Fruit fly (Drosophila melanogaster): Measurements from ENCODE around the gene Ste12DOR.

Gene Ste12DOR

DNA sequence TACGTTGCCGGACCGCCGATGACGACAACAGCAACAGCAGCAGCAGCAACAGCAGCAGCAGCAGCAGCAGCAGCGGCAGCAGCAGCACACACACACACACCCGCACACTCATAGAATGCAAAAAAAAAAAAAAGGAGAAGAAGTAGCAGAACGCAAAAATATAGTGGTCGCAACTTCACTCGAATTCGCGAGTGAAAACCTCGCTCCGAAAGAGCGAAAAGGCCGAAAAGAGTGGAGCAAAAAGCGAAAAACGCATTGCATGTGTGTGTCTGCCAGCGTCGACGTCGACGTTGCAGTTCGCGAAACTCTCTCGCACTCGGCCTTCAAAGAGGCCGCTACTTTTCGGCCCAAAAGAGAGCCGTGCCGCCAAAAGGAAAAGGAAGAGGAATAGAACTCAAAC is 11.1 kb upstream of the Ste12DOR start:
- TF ChIP-seq CG16779 (tag; optimal IDR thresholded peaks at IDR 0.05) (peak; percentile 77), ss (GFP tag; optimal IDR thresholded peaks at IDR 0.05) (peak; percentile 87 to 90), Eip75B (GFP tag; optimal IDR thresholded peaks at IDR 0.05) (peak; percentile 37), Hr39 (GFP tag; optimal IDR thresholded peaks at IDR 0.05) (no peak), Hr38 (GFP tag; optimal IDR thresholded peaks at IDR 0.05) (no peak), eg (GFP tag; IDR thresholded peaks at IDR 0.05) (peak; percentile 92), Ets96B (tag; optimal IDR thresholded peaks at IDR 0.05) (peak; percentile 63), salr (GFP tag; optimal IDR thresholded peaks at IDR 0.05) (peak in 1 of 2 experiments; percentile 24), CG3032 (tag; optimal IDR thresholded peaks at IDR 0.05) (peak; percentile 60), Gug (GFP tag; IDR thresholded peaks at IDR 0.05) (peak; percentile 43; the same call in 1 of the 2 replicates), Sox14 (GFP tag; optimal IDR thresholded peaks at IDR 0.05) (peak; percentile 5), Blimp-1 (GFP tag; optimal IDR thresholded peaks at IDR 0.05) (peak; percentile 4), esn (GFP tag; optimal IDR thresholded peaks at IDR 0.05) (peak; percentile 16), CG3919 (GFP tag; optimal IDR thresholded peaks at IDR 0.05) (peak; percentile 68), CG9139 (GFP tag; optimal IDR thresholded peaks at IDR 0.05) (peak; percentile 83), CG32006 (GFP tag; optimal IDR thresholded peaks at IDR 0.05) (peak; percentile 20), CG6854 (GFP tag; optimal IDR thresholded peaks at IDR 0.05) (peak; percentile 81), vri (GFP tag; optimal IDR thresholded peaks at IDR 0.05) (peak; percentile 42), achi (GFP tag; optimal IDR thresholded peaks at IDR 0.05) (peak; percentile 22), CG31627 (GFP tag; optimal IDR thresholded peaks at IDR 0.05) (no peak), Lpt (GFP tag; optimal IDR thresholded peaks at IDR 0.05) (peak; percentile 24), fkh (GFP tag; optimal IDR thresholded peaks at IDR 0.05) (no peak), CG1621 (tag; optimal IDR thresholded peaks at IDR 0.05) (peak; percentile 57), CG11902 (GFP tag; optimal IDR thresholded peaks at IDR 0.05) (no peak), Met (GFP tag; optimal IDR thresholded peaks at IDR 0.05) (peak; percentile 56), pdm3 (GFP tag; optimal IDR thresholded peaks at IDR 0.05) (peak; percentile 29), Hr4 (GFP tag; optimal IDR thresholded peaks at IDR 0.05) (peak; percentile 19), CG8119 (GFP tag; IDR thresholded peaks at IDR 0.05) (peak; percentile 85), CG15336 (GFP tag; IDR thresholded peaks at IDR 0.05) (peak; percentile 84), fd59A (GFP tag; optimal IDR thresholded peaks at IDR 0.05) (peak; percentile 38), spab (GFP tag; optimal IDR thresholded peaks at IDR 0.05) (peak; percentile 75), dac (GFP tag; optimal IDR thresholded peaks at IDR 0.05) (peak; percentile 57), CG6163 (GFP tag; IDR thresholded peaks at IDR 0.05) (peak; percentile 96), acj6 (GFP tag; optimal IDR thresholded peaks at IDR 0.05) (no peak), CG7368 (GFP tag; optimal IDR thresholded peaks at IDR 0.05) (peak; percentile 44), Sox102F (GFP tag; optimal IDR thresholded peaks at IDR 0.05) (peak; percentile 42), OdsH (GFP tag; optimal IDR thresholded peaks at IDR 0.05) (peak; percentile 35), CG6276 (GFP tag; optimal IDR thresholded peaks at IDR 0.05) (peak; percentile 77), CG6808 (GFP tag; optimal IDR thresholded peaks at IDR 0.05) (peak; percentile 82), CG6792 (GFP tag; optimal IDR thresholded peaks at IDR 0.05) (peak; percentile 25), svp (GFP tag) (no peak), CG8632 (GFP tag; optimal IDR thresholded peaks at IDR 0.05) (peak; percentile 49), cyc (GFP tag; optimal IDR thresholded peaks at IDR 0.05) (no peak), CG10669 (GFP tag; optimal IDR thresholded peaks at IDR 0.05) (peak; percentile 62), topi (GFP tag; optimal IDR thresholded peaks at IDR 0.05) (peak; percentile 52), Sox15 (GFP tag; optimal IDR thresholded peaks at IDR 0.05) (no peak), CG11762 (GFP tag; optimal IDR thresholded peaks at IDR 0.05; ENCODE audit: insufficient read depth) (no peak), CG11294 (GFP tag; IDR thresholded peaks at IDR 0.05) (peak; percentile 26; the same call in 1 of the 2 replicates), CG34406 (GFP tag; optimal IDR thresholded peaks at IDR 0.05) (peak; percentile 61), Smox (GFP tag; optimal IDR thresholded peaks at IDR 0.05) (no peak), dsx (GFP tag; optimal IDR thresholded peaks at IDR 0.05; ENCODE audit: poor library complexity, severe bottlenecking) (peak; percentile 59), net (GFP tag; optimal IDR thresholded peaks at IDR 0.05) (peak; percentile 71)
